Worm (Caenorhabditis elegans) whole organism, late embryonic: ENCODE measurements around the gene Y53G8AM.7.

Source experiments
- C08G9.2 ChIP-seq: sonication (generic microtip); optimal IDR thresholded peaks from 2 replicates; lab custom pipeline; 2016; ENCODE audit warnings: mild to moderate bottlenecking, missing genetic modification characterization, moderate library complexity, missing compliant biosample characterization
- C38D4.7 ChIP-seq: fragments of 200-800 bp; sonication (Bioruptor generic); optimal IDR thresholded peaks from 2 replicates; lab custom pipeline; 2018; ENCODE audit warnings: mild to moderate bottlenecking, missing genetic modification characterization, moderate library complexity, missing compliant biosample characterization
- K09A11.1 ChIP-seq: sonication (generic microtip); optimal IDR thresholded peaks from 2 replicates; lab custom pipeline; 2017; ENCODE audit warnings: antibody characterized with exemption, mild to moderate bottlenecking, missing genetic modification characterization, missing compliant biosample characterization; ENCODE audit not compliant: insufficient read depth
- ahr-1 ChIP-seq: sonication (generic microtip); optimal IDR thresholded peaks from 2 replicates; lab custom pipeline; 2016; ENCODE audit warnings: missing genetic modification characterization, missing compliant biosample characterization
- ama-1 ChIP-seq: fragments of 150-350 bp; optimal IDR thresholded peaks from 2 replicates; lab custom pipeline; 2014
- ceh-14 ChIP-seq: sonication (generic microtip); optimal IDR thresholded peaks from 2 replicates; lab custom pipeline; 2016; ENCODE audit warnings: missing genotype, missing genetic modification characterization, missing compliant biosample characterization
- ceh-18 ChIP-seq: sonication (generic microtip); optimal IDR thresholded peaks from 2 replicates; lab custom pipeline; 2016; ENCODE audit warnings: missing genetic modification characterization, missing compliant biosample characterization
- ceh-19 ChIP-seq: fragments of 200-800 bp; sonication (Bioruptor generic); optimal IDR thresholded peaks from 2 replicates; lab custom pipeline; 2018; ENCODE audit warnings: mild to moderate bottlenecking, missing genetic modification characterization, missing compliant biosample characterization
- ceh-2 ChIP-seq: sonication (generic microtip); optimal IDR thresholded peaks from 2 replicates; lab custom pipeline; 2016; ENCODE audit warnings: missing genotype, missing genetic modification characterization, missing compliant biosample characterization
- ceh-22 ChIP-seq: sonication (generic microtip); optimal IDR thresholded peaks from 2 replicates; lab custom pipeline; 2017; ENCODE audit warnings: missing biosample characterization, missing genetic modification characterization
- ceh-24 ChIP-seq: sonication (generic microtip); optimal IDR thresholded peaks from 2 replicates; lab custom pipeline; 2016; ENCODE audit warnings: mild to moderate bottlenecking, missing genetic modification characterization, missing compliant biosample characterization
- ceh-31 ChIP-seq: sonication (generic microtip); optimal IDR thresholded peaks from 2 replicates; lab custom pipeline; 2016; ENCODE audit warnings: missing genetic modification characterization, missing compliant biosample characterization
- ceh-34 ChIP-seq: sonication (generic microtip); optimal IDR thresholded peaks from 2 replicates; lab custom pipeline; 2016; ENCODE audit warnings: mild to moderate bottlenecking, missing genetic modification characterization, missing compliant biosample characterization
- ceh-48 ChIP-seq: sonication (generic microtip); optimal IDR thresholded peaks from 2 replicates; lab custom pipeline; 2016; ENCODE audit warnings: missing genetic modification characterization, inconsistent platforms, missing compliant biosample characterization
- dve-1 ChIP-seq: sonication (generic microtip); optimal IDR thresholded peaks from 2 replicates; lab custom pipeline; 2017; ENCODE audit warnings: antibody characterized with exemption, mild to moderate bottlenecking, missing genetic modification characterization, missing compliant biosample characterization
- elt-2 ChIP-seq: sonication (generic microtip); optimal IDR thresholded peaks from 2 replicates; lab custom pipeline; 2016; ENCODE audit warnings: missing genetic modification reagents, missing genetic modification characterization, missing compliant biosample characterization
- elt-4 ChIP-seq: sonication (generic microtip); optimal IDR thresholded peaks from 2 replicates; lab custom pipeline; 2016; ENCODE audit warnings: missing genetic modification characterization, missing compliant biosample characterization
- eyg-1 ChIP-seq: sonication (generic microtip); optimal IDR thresholded peaks from 2 replicates; lab custom pipeline; 2016; ENCODE audit warnings: missing genotype, missing genetic modification characterization, missing compliant biosample characterization
- hlh-30 ChIP-seq: sonication (generic microtip); optimal IDR thresholded peaks from 2 replicates; lab custom pipeline; 2017; ENCODE audit warnings: antibody characterized with exemption, missing genetic modification characterization, missing compliant biosample characterization; ENCODE audit not compliant: insufficient read depth
- hlh-8 ChIP-seq: sonication (generic microtip); optimal IDR thresholded peaks from 2 replicates; lab custom pipeline; 2016; ENCODE audit warnings: missing genotype, missing genetic modification characterization, missing compliant biosample characterization
- lin-11 ChIP-seq: fragments of 200-800 bp; sonication (Bioruptor generic); optimal IDR thresholded peaks from 2 replicates; lab custom pipeline; 2018; ENCODE audit warnings: mild to moderate bottlenecking, missing genetic modification characterization, missing compliant biosample characterization
- madf-2 ChIP-seq: sonication (generic microtip); optimal IDR thresholded peaks from 2 replicates; lab custom pipeline; 2017; ENCODE audit warnings: missing genetic modification characterization, missing compliant biosample characterization
- mec-3 ChIP-seq: sonication (generic microtip); optimal IDR thresholded peaks from 2 replicates; lab custom pipeline; 2016; ENCODE audit warnings: borderline replicate concordance, missing genetic modification characterization, missing compliant biosample characterization
- nfya-1 ChIP-seq: sonication (generic microtip); optimal IDR thresholded peaks from 2 replicates; lab custom pipeline; 2017; ENCODE audit warnings: missing genetic modification characterization, mild to moderate bottlenecking, missing compliant biosample characterization, antibody characterized with exemption, moderate library complexity
- nhr-11 ChIP-seq: fragments of 150-350 bp; optimal IDR thresholded peaks from 2 replicates; lab custom pipeline; 2014; ENCODE audit warnings: missing biosample characterization, missing genetic modification characterization
- odd-2 ChIP-seq: sonication (generic microtip); optimal IDR thresholded peaks from 2 replicates; lab custom pipeline; 2017; ENCODE audit warnings: antibody characterized with exemption, mild to moderate bottlenecking, missing genetic modification characterization, missing compliant biosample characterization
- pat-9 ChIP-seq: fragments of 200-800 bp; sonication (Bioruptor generic); optimal IDR thresholded peaks from 2 replicates; lab custom pipeline; 2018; ENCODE audit warnings: mild to moderate bottlenecking, missing genetic modification characterization, moderate library complexity, missing compliant biosample characterization
- pax-1 ChIP-seq: fragments of 150-350 bp; optimal IDR thresholded peaks from 2 replicates; lab custom pipeline; 2014; ENCODE audit warnings: missing biosample characterization, missing genetic modification characterization
- pros-1 ChIP-seq: fragments of 150-350 bp; optimal IDR thresholded peaks from 2 replicates; lab custom pipeline; 2014; ENCODE audit warnings: missing biosample characterization, missing genetic modification reagents, missing genetic modification characterization
- ref-2 ChIP-seq: sonication (generic microtip); optimal IDR thresholded peaks from 2 replicates; lab custom pipeline; 2016; ENCODE audit warnings: missing genetic modification characterization, missing compliant biosample characterization
- rnt-1 ChIP-seq: sonication (generic microtip); optimal IDR thresholded peaks from 2 replicates; lab custom pipeline; 2016; ENCODE audit warnings: missing genetic modification characterization, missing compliant biosample characterization
- sdc-2 ChIP-seq: sonication (generic microtip); optimal IDR thresholded peaks from 2 replicates; lab custom pipeline; 2016; ENCODE audit warnings: missing genotype, missing genetic modification characterization, missing compliant biosample characterization
- sox-4 ChIP-seq: sonication (generic microtip); optimal IDR thresholded peaks from 2 replicates; lab custom pipeline; 2017; ENCODE audit warnings: mild to moderate bottlenecking, missing genetic modification characterization, inconsistent platforms, missing compliant biosample characterization
- syd-9 ChIP-seq: sonication (generic microtip); optimal IDR thresholded peaks from 2 replicates; lab custom pipeline; 2016; ENCODE audit warnings: mild to moderate bottlenecking, missing genetic modification characterization, moderate library complexity, missing compliant biosample characterization
- tbx-2 ChIP-seq: sonication (generic microtip); optimal IDR thresholded peaks from 2 replicates; lab custom pipeline; 2016; ENCODE audit warnings: missing genetic modification characterization, missing compliant biosample characterization
- tbx-7 ChIP-seq: sonication (generic microtip); optimal IDR thresholded peaks from 2 replicates; lab custom pipeline; 2016; ENCODE audit warnings: missing genotype, missing genetic modification characterization, missing compliant biosample characterization
- ttx-3 ChIP-seq: sonication (generic microtip); optimal IDR thresholded peaks from 2 replicates; lab custom pipeline; 2016; ENCODE audit warnings: missing genetic modification reagents, missing genetic modification characterization, missing compliant biosample characterization
- unc-42 ChIP-seq: sonication (generic microtip); optimal IDR thresholded peaks from 2 replicates; lab custom pipeline; 2016; ENCODE audit warnings: missing genotype, missing genetic modification characterization, missing compliant biosample characterization
- unc-55 ChIP-seq: sonication (generic microtip); optimal IDR thresholded peaks from 2 replicates; lab custom pipeline; 2017; ENCODE audit warnings: missing biosample characterization, missing genetic modification reagents, missing genetic modification characterization
- zip-5 ChIP-seq: sonication (generic microtip); optimal IDR thresholded peaks from 2 replicates; lab custom pipeline; 2016; ENCODE audit warnings: missing genetic modification characterization, missing compliant biosample characterization
- ztf-16 ChIP-seq: sonication (generic microtip); optimal IDR thresholded peaks from 2 replicates; lab custom pipeline; 2017; ENCODE audit warnings: missing genetic modification characterization, missing compliant biosample characterization

The Y53G8AM.7 gene

DNA sequence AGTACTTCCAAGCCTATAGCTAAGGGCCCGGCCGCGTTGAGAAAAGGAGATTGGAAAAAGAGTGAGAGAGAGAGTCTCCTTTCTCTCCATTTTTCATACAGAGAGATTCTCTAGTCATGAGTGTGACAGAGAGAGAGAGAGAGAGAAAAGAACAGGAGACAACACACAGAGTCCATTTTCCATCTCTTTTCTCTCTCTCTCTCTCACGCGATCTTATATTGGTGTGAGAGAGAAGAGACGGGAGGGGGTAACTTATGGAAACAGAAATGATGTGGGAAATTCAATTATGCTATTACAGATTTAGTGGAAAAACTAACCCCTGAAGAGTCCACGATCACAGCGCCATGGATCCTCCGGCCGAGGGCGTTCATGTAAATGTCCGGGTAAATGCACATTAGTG, 6.6 kb upstream of the Y53G8AM.7 start:
- TF ChIP-seq nfya-1 (tag; lab: Kevin White, UChicago) (peak; percentile 73), hlh-30 (tag; lab: Kevin White, UChicago) (peak; percentile 86), pros-1 (tag; lab: Kevin White, UChicago) (peak; percentile 25), unc-55 (GFP tag; lab: Kevin White, UChicago) (peak; percentile 53), tbx-2 (peak; percentile 35), ahr-1 (no peak), elt-4 (tag; lab: Kevin White, UChicago) (no peak), ceh-34 (peak; percentile 10), rnt-1 (tag; lab: Kevin White, UChicago) (peak; percentile 28), ama-1 (lab: Kevin White, UChicago) (no peak), unc-42 (tag; lab: Kevin White, UChicago) (peak; percentile 82), pax-1 (no peak), dve-1 (tag; lab: Kevin White, UChicago) (no peak), ceh-18 (tag; lab: Kevin White, UChicago) (peak; percentile 34), ceh-31 (tag; lab: Kevin White, UChicago) (peak; percentile 57), odd-2 (tag; lab: Kevin White, UChicago) (no peak)

DNA sequence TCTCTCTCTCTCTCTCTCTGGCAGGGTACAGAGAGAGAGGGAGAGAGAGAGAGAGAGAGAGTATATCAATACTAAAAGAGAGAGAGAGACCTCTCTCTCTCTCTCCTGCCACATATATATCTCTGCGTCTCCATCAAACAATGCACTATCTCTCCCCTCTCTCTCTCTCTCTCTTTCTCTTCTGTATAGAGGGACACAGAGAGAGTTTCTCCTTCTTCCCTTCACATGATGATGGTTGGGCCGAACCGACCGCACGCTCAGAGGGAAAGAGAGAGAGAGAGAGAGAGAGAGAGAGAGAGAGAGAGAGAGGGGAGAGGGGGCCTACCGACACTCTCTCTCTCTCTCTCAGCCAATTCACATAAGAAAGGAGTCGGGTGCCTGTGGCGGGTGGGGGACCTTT, 5.2 kb upstream of the Y53G8AM.7 start:
- TF ChIP-seq syd-9 (tag; lab: Kevin White, UChicago) (peak; percentile 25), unc-42 (tag; lab: Kevin White, UChicago) (peak; percentile 15), ceh-48 (tag; lab: Kevin White, UChicago) (no peak), lin-11 (tag; lab: Kevin White, UChicago) (no peak), sdc-2 (peak; percentile 33), hlh-30 (tag; lab: Kevin White, UChicago) (peak; percentile 88), pat-9 (tag; lab: Kevin White, UChicago) (no peak), tbx-7 (tag; lab: Kevin White, UChicago) (no peak), ceh-18 (tag; lab: Kevin White, UChicago) (peak; percentile 79), sox-4 (tag; lab: Kevin White, UChicago) (no peak), mec-3 (no peak), ttx-3 (tag; lab: Kevin White, UChicago) (no peak), ceh-24 (tag; lab: Kevin White, UChicago) (no peak), tbx-2 (peak; percentile 85), madf-2 (tag; lab: Kevin White, UChicago) (peak; percentile 47), elt-2 (tag; lab: Kevin White, UChicago) (peak; percentile 14), ceh-19 (GFP tag; lab: Kevin White, UChicago) (no peak), nhr-11 (no peak), rnt-1 (tag; lab: Kevin White, UChicago) (peak; percentile 84), ceh-31 (tag; lab: Kevin White, UChicago) (peak; percentile 73), K09A11.1 (tag; lab: Kevin White, UChicago) (no peak), ceh-14 (tag; lab: Kevin White, UChicago) (peak; percentile 45), unc-55 (GFP tag; lab: Kevin White, UChicago) (peak; percentile 79), pax-1 (no peak), hlh-8 (tag; lab: Kevin White, UChicago) (peak; percentile 4), odd-2 (tag; lab: Kevin White, UChicago) (no peak), ztf-16 (tag; lab: Kevin White, UChicago) (peak; percentile 46), zip-5 (tag; lab: Kevin White, UChicago) (no peak), nfya-1 (tag; lab: Kevin White, UChicago) (peak; percentile 70), pros-1 (tag; lab: Kevin White, UChicago) (peak; percentile 51), ceh-2 (tag; lab: Kevin White, UChicago) (peak; percentile 54), ref-2 (tag; lab: Kevin White, UChicago) (peak; percentile 66), ceh-34 (peak; percentile 64), C38D4.7 (peak; percentile 18), C08G9.2 (tag; lab: Kevin White, UChicago) (no peak), dve-1 (tag; lab: Kevin White, UChicago) (peak; percentile 45), ceh-22 (tag; lab: Kevin White, UChicago) (no peak), eyg-1 (tag; lab: Kevin White, UChicago) (no peak)
